Worm (Caenorhabditis elegans): ENCODE measurements around the gene F20C5.5.

F20C5.5 gene

DNA sequence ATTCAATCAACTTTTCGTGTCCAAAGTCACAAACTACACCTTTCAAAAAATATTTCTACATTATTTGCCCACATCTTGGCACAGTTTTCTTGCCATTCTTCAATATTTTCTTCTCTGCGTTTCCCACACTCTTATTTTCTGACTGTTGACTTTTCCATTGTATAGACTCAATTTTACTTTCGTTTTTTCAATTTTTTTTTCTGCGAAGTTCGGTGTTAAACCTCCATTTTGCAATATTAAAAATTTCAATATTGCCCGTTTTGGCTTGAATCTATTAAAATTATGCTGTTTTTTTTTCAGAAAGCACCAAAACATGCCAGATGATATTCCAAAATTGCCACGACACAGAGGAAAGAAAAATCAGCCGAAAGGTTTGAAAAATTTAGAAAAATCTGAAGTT lies 4.9 kb downstream of the F20C5.5 start, which contains the start of gene cdc-50.B:
cdc-50.B (plus strand) TSS at position 301 of the 400 bp plus-strand sequence.
- no peak for TF ChIP-seq tab-1 (GFP tag; IDR thresholded peaks at IDR 0.05)
- no peak for TF ChIP-seq ztf-29 (GFP tag; IDR thresholded peaks at IDR 0.05)
- no peak for TF ChIP-seq flt-1 (GFP tag; IDR thresholded peaks at IDR 0.05)
- no peak for TF ChIP-seq klf-2 (GFP tag; conservative IDR thresholded peaks at IDR 0.05)
- no peak for TF ChIP-seq ztf-23 (GFP tag; IDR thresholded peaks at IDR 0.05)
- no peak for TF ChIP-seq ref-1 (GFP tag; conservative IDR thresholded peaks at IDR 0.05)
- no peak for TF ChIP-seq cog-1 (tag; optimal IDR thresholded peaks at IDR 0.05)
- no peak for TF ChIP-seq T22C8.4 (GFP tag; IDR thresholded peaks at IDR 0.05)
- TF ChIP-seq med-1 (GFP tag; optimal IDR thresholded peaks at IDR 0.05; ENCODE audit: insufficient read depth), result no peak

- TF ChIP-seq ref-1 (GFP tag; conservative IDR thresholded peaks at IDR 0.05) (no peak), klf-2 (GFP tag; conservative IDR thresholded peaks at IDR 0.05) (no peak), tab-1 (GFP tag; IDR thresholded peaks at IDR 0.05) (no peak), cog-1 (tag; optimal IDR thresholded peaks at IDR 0.05) (peak; percentile 47), T22C8.4 (GFP tag; IDR thresholded peaks at IDR 0.05) (peak; percentile 74), ztf-23 (GFP tag; IDR thresholded peaks at IDR 0.05) (no peak), ztf-29 (GFP tag; IDR thresholded peaks at IDR 0.05) (no peak), flt-1 (GFP tag; IDR thresholded peaks at IDR 0.05) (no peak), med-1 (GFP tag; optimal IDR thresholded peaks at IDR 0.05; ENCODE audit: insufficient read depth) (no peak)
Observed at ce11 chrIV:8762471-8762870, 7.0 kb downstream of the F20C5.5 start.

DNA sequence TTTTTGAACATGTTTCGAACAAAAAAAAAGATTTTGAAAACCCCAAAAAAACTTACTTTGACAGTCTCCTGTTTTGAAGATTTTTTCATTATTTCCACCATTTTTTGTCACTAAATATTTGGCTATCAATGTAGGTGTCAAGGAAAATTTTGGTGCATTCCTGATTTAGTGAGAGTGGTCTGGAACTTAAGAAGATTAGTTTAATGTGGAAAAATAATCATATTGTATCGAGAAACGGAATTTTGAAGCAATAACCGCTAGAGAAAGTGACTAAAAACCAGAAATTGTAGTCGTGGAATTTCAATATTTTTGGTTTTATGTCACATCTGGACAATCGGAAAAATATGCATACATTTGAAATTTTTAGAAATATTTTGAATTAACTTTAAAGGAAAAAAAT lies 7.5 kb downstream of the F20C5.5 start, which contains the start of the genes F20C5.11 and klp-11:
F20C5.11 (minus strand) TSS at position 101 of the 400 bp plus-strand sequence.
klp-11 (minus strand) TSS at position 171 of the 400 bp plus-strand sequence.
- TF ChIP-seq klf-2 (GFP tag; conservative IDR thresholded peaks at IDR 0.05) (no peak), tab-1 (GFP tag; IDR thresholded peaks at IDR 0.05) (no peak), cog-1 (tag; optimal IDR thresholded peaks at IDR 0.05) (no peak), med-1 (GFP tag; optimal IDR thresholded peaks at IDR 0.05; ENCODE audit: insufficient read depth) (no peak), ref-1 (GFP tag; conservative IDR thresholded peaks at IDR 0.05) (no peak), T22C8.4 (GFP tag; IDR thresholded peaks at IDR 0.05) (no peak), ztf-23 (GFP tag; IDR thresholded peaks at IDR 0.05) (no peak), ztf-29 (GFP tag; IDR thresholded peaks at IDR 0.05) (no peak), flt-1 (GFP tag; IDR thresholded peaks at IDR 0.05) (no peak)

DNA sequence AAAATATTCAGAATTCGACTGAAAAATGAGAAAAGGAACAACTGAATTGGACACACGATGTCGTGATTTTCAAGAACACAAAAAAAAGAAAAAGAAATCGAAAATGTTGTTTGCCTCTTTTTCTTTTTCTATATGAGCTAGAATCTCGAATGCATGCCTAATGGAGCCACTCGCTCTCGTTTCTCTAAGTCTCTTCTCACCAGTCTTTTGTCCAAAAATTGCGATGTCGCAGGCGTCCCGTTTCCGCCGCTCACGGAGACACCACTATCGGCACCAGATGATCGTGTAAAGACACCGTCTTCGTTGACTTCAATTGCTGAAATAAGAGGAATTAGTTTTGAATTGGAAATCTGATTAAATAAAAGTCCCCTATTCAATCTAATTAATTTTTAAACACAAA lies 10.8 kb downstream of the F20C5.5 start:
- no peak for TF ChIP-seq ztf-29 (GFP tag; IDR thresholded peaks at IDR 0.05)
- TF ChIP-seq T22C8.4 (GFP tag; IDR thresholded peaks at IDR 0.05), result no peak
- no peak for TF ChIP-seq ref-1 (GFP tag; conservative IDR thresholded peaks at IDR 0.05)
- no peak for TF ChIP-seq cog-1 (tag; optimal IDR thresholded peaks at IDR 0.05)
- TF ChIP-seq med-1 (GFP tag; optimal IDR thresholded peaks at IDR 0.05; ENCODE audit: insufficient read depth), result no peak

ce11 chrIV:8757729-8758128 lies 11.7 kb downstream of the F20C5.5 start:
- no peak for TF ChIP-seq ztf-29 (GFP tag; IDR thresholded peaks at IDR 0.05)
- no peak for TF ChIP-seq ztf-23 (GFP tag; IDR thresholded peaks at IDR 0.05)
- TF ChIP-seq tab-1 (GFP tag; IDR thresholded peaks at IDR 0.05), result no peak
- TF ChIP-seq ref-1 (GFP tag; conservative IDR thresholded peaks at IDR 0.05), result no peak
- TF ChIP-seq T22C8.4 (GFP tag; IDR thresholded peaks at IDR 0.05), result no peak
- no peak for TF ChIP-seq cog-1 (tag; optimal IDR thresholded peaks at IDR 0.05)
- no peak for TF ChIP-seq flt-1 (GFP tag; IDR thresholded peaks at IDR 0.05)

ce11 chrIV:8754727-8755126 lies 14.7 kb downstream of the F20C5.5 start, which contains the start of gene elli-1:
TSS of gene elli-1 (minus strand) at chrIV:8754827.
- TF ChIP-seq cog-1 (tag; optimal IDR thresholded peaks at IDR 0.05) (no peak), med-1 (GFP tag; optimal IDR thresholded peaks at IDR 0.05; ENCODE audit: insufficient read depth) (no peak), T22C8.4 (GFP tag; IDR thresholded peaks at IDR 0.05) (no peak), ref-1 (GFP tag; conservative IDR thresholded peaks at IDR 0.05) (no peak), klf-2 (GFP tag; conservative IDR thresholded peaks at IDR 0.05) (no peak), tab-1 (GFP tag; IDR thresholded peaks at IDR 0.05) (no peak), flt-1 (GFP tag; IDR thresholded peaks at IDR 0.05) (no peak), ztf-23 (GFP tag; IDR thresholded peaks at IDR 0.05) (no peak)

ce11 chrIV:8754146-8754545 lies 15.3 kb downstream of the F20C5.5 start:
- TF ChIP-seq cog-1 (tag; optimal IDR thresholded peaks at IDR 0.05) (no peak), klf-2 (GFP tag; conservative IDR thresholded peaks at IDR 0.05) (no peak), ztf-29 (GFP tag; IDR thresholded peaks at IDR 0.05) (no peak), tab-1 (GFP tag; IDR thresholded peaks at IDR 0.05) (no peak), med-1 (GFP tag; optimal IDR thresholded peaks at IDR 0.05; ENCODE audit: insufficient read depth) (no peak), ztf-23 (GFP tag; IDR thresholded peaks at IDR 0.05) (no peak), ref-1 (GFP tag; conservative IDR thresholded peaks at IDR 0.05) (no peak)

- no peak for TF ChIP-seq flt-1 (GFP tag; IDR thresholded peaks at IDR 0.05)
- TF ChIP-seq med-1 (GFP tag; optimal IDR thresholded peaks at IDR 0.05; ENCODE audit: insufficient read depth), result no peak
- TF ChIP-seq ztf-29 (GFP tag; IDR thresholded peaks at IDR 0.05), result no peak
- TF ChIP-seq cog-1 (tag; optimal IDR thresholded peaks at IDR 0.05), result no peak
- no peak for TF ChIP-seq T22C8.4 (GFP tag; IDR thresholded peaks at IDR 0.05)
- no peak for TF ChIP-seq tab-1 (GFP tag; IDR thresholded peaks at IDR 0.05)
- no peak for TF ChIP-seq ztf-23 (GFP tag; IDR thresholded peaks at IDR 0.05)
- TF ChIP-seq ref-1 (GFP tag; conservative IDR thresholded peaks at IDR 0.05), result no peak
- TF ChIP-seq klf-2 (GFP tag; conservative IDR thresholded peaks at IDR 0.05), result no peak
Observed at ce11 chrIV:8752492-8752891, 16.9 kb downstream of the F20C5.5 start.

DNA sequence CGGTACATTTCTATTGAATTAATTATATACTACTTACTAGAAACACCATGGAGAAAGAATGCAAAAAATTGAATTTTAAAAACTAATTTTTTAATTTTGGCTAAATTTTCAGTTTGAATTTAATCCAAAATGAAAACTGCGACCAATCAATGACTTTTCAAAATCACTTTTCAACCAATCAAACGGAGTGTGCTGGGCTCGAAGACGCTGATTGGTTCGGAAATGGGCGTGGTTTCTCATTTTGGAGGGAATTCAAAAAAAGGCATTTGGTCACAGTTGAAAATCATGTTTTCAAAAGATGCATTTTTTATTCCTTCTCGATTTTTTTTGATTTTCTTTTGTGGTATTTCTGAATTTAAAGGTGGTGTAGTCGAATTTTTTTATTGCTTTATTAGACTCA lies 20.5 kb downstream of the F20C5.5 start:
- TF ChIP-seq tab-1 (GFP tag; IDR thresholded peaks at IDR 0.05) (no peak), flt-1 (GFP tag; IDR thresholded peaks at IDR 0.05) (no peak), ztf-29 (GFP tag; IDR thresholded peaks at IDR 0.05) (no peak), ztf-23 (GFP tag; IDR thresholded peaks at IDR 0.05) (no peak), T22C8.4 (GFP tag; IDR thresholded peaks at IDR 0.05) (no peak), med-1 (GFP tag; optimal IDR thresholded peaks at IDR 0.05; ENCODE audit: insufficient read depth) (no peak), cog-1 (tag; optimal IDR thresholded peaks at IDR 0.05) (no peak), klf-2 (GFP tag; conservative IDR thresholded peaks at IDR 0.05) (no peak), ref-1 (GFP tag; conservative IDR thresholded peaks at IDR 0.05) (no peak)

All from whole organism, midembryonic.